Worm (Caenorhabditis elegans) whole organism, late embryonic: ENCODE data around the gene spig-9.

ENCODE experiments used
- C08G9.2 ChIP-seq: sonication (generic microtip); optimal IDR thresholded peaks from 2 replicates; lab custom pipeline; 2016; ENCODE audit warnings: mild to moderate bottlenecking, missing genetic modification characterization, moderate library complexity, missing compliant biosample characterization
- C38D4.7 ChIP-seq: fragments of 200-800 bp; sonication (Bioruptor generic); optimal IDR thresholded peaks from 2 replicates; lab custom pipeline; 2018; ENCODE audit warnings: mild to moderate bottlenecking, missing genetic modification characterization, moderate library complexity, missing compliant biosample characterization
- F13H6.1 ChIP-seq: sonication (generic microtip); optimal IDR thresholded peaks from 2 replicates; lab custom pipeline; 2016; ENCODE audit warnings: missing genetic modification characterization, missing compliant biosample characterization
- K02D7.2 ChIP-seq: sonication (generic microtip); optimal IDR thresholded peaks from 2 replicates; lab custom pipeline; 2017; ENCODE audit warnings: mild to moderate bottlenecking, missing genetic modification characterization, missing compliant biosample characterization
- K09A11.1 ChIP-seq: sonication (generic microtip); optimal IDR thresholded peaks from 2 replicates; lab custom pipeline; 2017; ENCODE audit warnings: antibody characterized with exemption, mild to moderate bottlenecking, missing genetic modification characterization, missing compliant biosample characterization; ENCODE audit not compliant: insufficient read depth
- ahr-1 ChIP-seq: sonication (generic microtip); optimal IDR thresholded peaks from 2 replicates; lab custom pipeline; 2016; ENCODE audit warnings: missing genetic modification characterization, missing compliant biosample characterization
- ama-1 ChIP-seq: fragments of 150-350 bp; optimal IDR thresholded peaks from 2 replicates; lab custom pipeline; 2014
- ceh-14 ChIP-seq: sonication (generic microtip); optimal IDR thresholded peaks from 2 replicates; lab custom pipeline; 2016; ENCODE audit warnings: missing genotype, missing genetic modification characterization, missing compliant biosample characterization
- ceh-18 ChIP-seq: sonication (generic microtip); optimal IDR thresholded peaks from 2 replicates; lab custom pipeline; 2016; ENCODE audit warnings: missing genetic modification characterization, missing compliant biosample characterization
- ceh-22 ChIP-seq: sonication (generic microtip); optimal IDR thresholded peaks from 2 replicates; lab custom pipeline; 2017; ENCODE audit warnings: missing biosample characterization, missing genetic modification characterization
- ceh-24 ChIP-seq: sonication (generic microtip); optimal IDR thresholded peaks from 2 replicates; lab custom pipeline; 2016; ENCODE audit warnings: mild to moderate bottlenecking, missing genetic modification characterization, missing compliant biosample characterization
- ceh-30 ChIP-seq: fragments of 150-350 bp; optimal IDR thresholded peaks from 2 replicates; lab custom pipeline; 2014; ENCODE audit warnings: missing biosample characterization, missing genetic modification characterization
- ceh-31 ChIP-seq: sonication (generic microtip); optimal IDR thresholded peaks from 2 replicates; lab custom pipeline; 2016; ENCODE audit warnings: missing genetic modification characterization, missing compliant biosample characterization
- ceh-34 ChIP-seq: sonication (generic microtip); optimal IDR thresholded peaks from 2 replicates; lab custom pipeline; 2016; ENCODE audit warnings: mild to moderate bottlenecking, missing genetic modification characterization, missing compliant biosample characterization
- ceh-45 ChIP-seq: fragments of 200-800 bp; sonication (Bioruptor generic); IDR thresholded peaks from 2 replicates; pipeline ENCODE4 v1.3.6; 2022; ENCODE audit warnings: missing genetic modification reagents, missing genetic modification characterization, missing compliant biosample characterization
- ceh-48 ChIP-seq: sonication (generic microtip); optimal IDR thresholded peaks from 2 replicates; lab custom pipeline; 2016; ENCODE audit warnings: missing genetic modification characterization, inconsistent platforms, missing compliant biosample characterization
- ceh-6 ChIP-seq: fragments of 200-800 bp; sonication (Bioruptor generic); optimal IDR thresholded peaks from 2 replicates; lab custom pipeline; 2018; ENCODE audit warnings: mild to moderate bottlenecking, missing genetic modification characterization, missing compliant biosample characterization
- ceh-9 ChIP-seq: sonication (generic microtip); optimal IDR thresholded peaks from 2 replicates; lab custom pipeline; 2016; ENCODE audit warnings: mild to moderate bottlenecking, missing genetic modification characterization, inconsistent platforms, missing compliant biosample characterization
- che-1 ChIP-seq: sonication (generic microtip); optimal IDR thresholded peaks from 2 replicates; lab custom pipeline; 2016; ENCODE audit warnings: mild to moderate bottlenecking, missing genetic modification characterization, missing compliant biosample characterization
- dve-1 ChIP-seq: sonication (generic microtip); optimal IDR thresholded peaks from 2 replicates; lab custom pipeline; 2017; ENCODE audit warnings: antibody characterized with exemption, mild to moderate bottlenecking, missing genetic modification characterization, missing compliant biosample characterization
- elt-2 ChIP-seq: sonication (generic microtip); optimal IDR thresholded peaks from 2 replicates; lab custom pipeline; 2016; ENCODE audit warnings: missing genetic modification reagents, missing genetic modification characterization, missing compliant biosample characterization
- elt-4 ChIP-seq: sonication (generic microtip); optimal IDR thresholded peaks from 2 replicates; lab custom pipeline; 2016; ENCODE audit warnings: missing genetic modification characterization, missing compliant biosample characterization
- ets-4 ChIP-seq: sonication (generic microtip); optimal IDR thresholded peaks from 2 replicates; lab custom pipeline; 2016; ENCODE audit warnings: missing genetic modification characterization, missing compliant biosample characterization
- eyg-1 ChIP-seq: sonication (generic microtip); optimal IDR thresholded peaks from 2 replicates; lab custom pipeline; 2016; ENCODE audit warnings: missing genotype, missing genetic modification characterization, missing compliant biosample characterization
- fax-1 ChIP-seq: sonication (generic microtip); optimal IDR thresholded peaks from 2 replicates; lab custom pipeline; 2016; ENCODE audit warnings: missing genotype, missing genetic modification characterization, missing compliant biosample characterization
- gmeb-2 ChIP-seq: sonication (generic microtip); optimal IDR thresholded peaks from 2 replicates; lab custom pipeline; 2016; ENCODE audit warnings: missing genetic modification characterization, inconsistent platforms, missing compliant biosample characterization
- hlh-13 ChIP-seq: fragments of 200-800 bp; sonication (Bioruptor generic); optimal IDR thresholded peaks from 2 replicates; lab custom pipeline; 2018; ENCODE audit warnings: mild to moderate bottlenecking, missing genetic modification characterization, missing compliant biosample characterization
- lin-11 ChIP-seq: fragments of 200-800 bp; sonication (Bioruptor generic); optimal IDR thresholded peaks from 2 replicates; lab custom pipeline; 2018; ENCODE audit warnings: mild to moderate bottlenecking, missing genetic modification characterization, missing compliant biosample characterization
- nfya-1 ChIP-seq: sonication (generic microtip); optimal IDR thresholded peaks from 2 replicates; lab custom pipeline; 2017; ENCODE audit warnings: missing genetic modification characterization, mild to moderate bottlenecking, missing compliant biosample characterization, antibody characterized with exemption, moderate library complexity
- npax-4 ChIP-seq: sonication (generic microtip); optimal IDR thresholded peaks from 2 replicates; lab custom pipeline; 2016; ENCODE audit warnings: missing genetic modification characterization, missing compliant biosample characterization
- pax-1 ChIP-seq: fragments of 150-350 bp; optimal IDR thresholded peaks from 2 replicates; lab custom pipeline; 2014; ENCODE audit warnings: missing biosample characterization, missing genetic modification characterization
- pha-2 ChIP-seq: sonication (generic microtip); optimal IDR thresholded peaks from 2 replicates; lab custom pipeline; 2017; ENCODE audit warnings: mild to moderate bottlenecking, missing genetic modification characterization, missing compliant biosample characterization
- pqm-1 ChIP-seq: sonication (generic microtip); optimal IDR thresholded peaks from 2 replicates; lab custom pipeline; 2016; ENCODE audit warnings: missing genetic modification characterization, missing compliant biosample characterization
- pros-1 ChIP-seq: fragments of 150-350 bp; optimal IDR thresholded peaks from 2 replicates; lab custom pipeline; 2014; ENCODE audit warnings: missing biosample characterization, missing genetic modification reagents, missing genetic modification characterization
- ref-2 ChIP-seq: sonication (generic microtip); optimal IDR thresholded peaks from 2 replicates; lab custom pipeline; 2016; ENCODE audit warnings: missing genetic modification characterization, missing compliant biosample characterization
- rnt-1 ChIP-seq: sonication (generic microtip); optimal IDR thresholded peaks from 2 replicates; lab custom pipeline; 2016; ENCODE audit warnings: missing genetic modification characterization, missing compliant biosample characterization
- tbx-2 ChIP-seq: sonication (generic microtip); optimal IDR thresholded peaks from 2 replicates; lab custom pipeline; 2016; ENCODE audit warnings: missing genetic modification characterization, missing compliant biosample characterization
- tbx-7 ChIP-seq: sonication (generic microtip); optimal IDR thresholded peaks from 2 replicates; lab custom pipeline; 2016; ENCODE audit warnings: missing genotype, missing genetic modification characterization, missing compliant biosample characterization
- ttx-3 ChIP-seq: sonication (generic microtip); optimal IDR thresholded peaks from 2 replicates; lab custom pipeline; 2016; ENCODE audit warnings: missing genetic modification reagents, missing genetic modification characterization, missing compliant biosample characterization
- unc-42 ChIP-seq: sonication (generic microtip); optimal IDR thresholded peaks from 2 replicates; lab custom pipeline; 2016; ENCODE audit warnings: missing genotype, missing genetic modification characterization, missing compliant biosample characterization
- unc-55 ChIP-seq: sonication (generic microtip); optimal IDR thresholded peaks from 2 replicates; lab custom pipeline; 2017; ENCODE audit warnings: missing biosample characterization, missing genetic modification reagents, missing genetic modification characterization

Gene spig-9

DNA sequence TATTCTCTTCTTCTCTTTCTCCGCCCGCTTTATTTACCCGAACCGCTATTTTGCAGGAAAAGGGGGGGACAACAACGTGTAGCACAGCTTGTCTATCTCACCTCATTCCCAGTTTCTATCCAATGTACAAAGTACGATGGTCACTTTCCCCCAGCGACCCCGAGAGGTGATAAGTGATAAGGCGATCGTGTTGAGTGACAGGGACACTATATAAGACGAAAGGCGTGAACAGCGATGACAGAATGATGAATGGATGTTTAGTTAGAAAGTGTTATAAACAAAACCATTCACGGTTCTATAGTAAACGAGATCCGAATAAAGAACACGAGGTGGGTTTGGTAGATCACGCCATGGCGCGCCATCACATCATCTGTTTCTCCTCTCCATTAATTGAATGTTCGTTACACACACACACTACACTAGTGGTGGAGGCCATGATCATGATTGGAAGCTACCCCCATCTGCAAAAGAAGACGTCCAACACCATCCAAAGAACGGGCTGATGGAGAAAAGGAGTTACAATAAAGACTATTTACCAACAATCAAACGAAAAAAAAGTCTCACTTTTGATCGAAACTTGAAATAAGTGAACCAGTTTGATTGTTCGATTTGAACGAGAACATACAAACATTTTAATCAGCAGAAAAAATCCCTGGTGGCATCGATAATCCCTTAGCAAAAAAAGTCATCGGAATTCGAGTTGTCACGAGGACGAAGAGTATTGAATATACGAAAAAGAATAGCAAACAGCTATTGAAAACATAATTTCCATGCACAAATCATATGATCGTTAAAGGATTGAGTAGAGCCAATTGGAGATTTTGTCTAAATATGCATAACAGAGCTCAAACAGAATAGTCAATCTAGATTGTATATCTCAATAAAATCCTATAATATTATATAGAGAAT is 44.9 kb upstream of the spig-9 start:
- TF ChIP-seq unc-55 (GFP tag; lab: Kevin White, UChicago) (peak; percentile 57), elt-2 (tag; lab: Kevin White, UChicago) (peak; percentile 53), ref-2 (tag; lab: Kevin White, UChicago) (peak; percentile 29), pax-1 (no peak)

DNA sequence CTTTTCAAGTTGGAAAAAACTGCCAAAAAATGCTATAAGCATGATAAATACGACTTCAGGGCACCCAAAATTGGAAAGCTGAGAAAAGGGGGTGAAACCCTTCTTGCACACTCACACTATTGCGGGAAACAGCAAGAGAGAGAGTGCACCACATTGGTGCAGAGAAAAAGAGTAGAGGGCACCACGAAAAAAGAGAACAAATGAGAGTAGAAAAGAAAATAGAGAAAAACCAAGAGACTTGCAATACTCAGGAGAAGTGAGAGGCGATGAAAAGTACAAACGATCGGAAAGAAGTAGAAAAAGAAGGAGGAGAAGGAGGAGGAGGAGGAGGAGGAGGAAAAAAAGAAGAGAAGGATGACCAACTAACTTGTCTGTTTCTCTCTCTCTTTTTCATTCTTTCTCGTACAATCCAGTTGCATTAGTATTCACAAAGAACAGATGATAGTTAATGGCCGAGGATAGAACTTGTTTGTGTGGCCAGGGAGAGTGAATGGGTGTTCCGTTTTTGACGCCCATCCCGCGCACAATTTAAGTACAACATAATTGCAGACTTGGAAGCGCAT is 43.6 kb upstream of the spig-9 start:
- no peak for TF ChIP-seq ttx-3
- TF ChIP-seq npax-4 (tag; lab: Kevin White, UChicago), result no peak
- no peak for TF ChIP-seq C38D4.7 (GFP tag; lab: Kevin White, UChicago)
- no peak for TF ChIP-seq ets-4 (tag; lab: Kevin White, UChicago)
- TF ChIP-seq ama-1, result no peak
- TF ChIP-seq fax-1 (tag; lab: Kevin White, UChicago), result no peak
- peak; percentile 41 for TF ChIP-seq ceh-18
- TF ChIP-seq ahr-1, result no peak
- no peak for TF ChIP-seq lin-11 (tag; lab: Kevin White, UChicago)
- no peak for TF ChIP-seq ceh-22 (tag; lab: Kevin White, UChicago)
- TF ChIP-seq tbx-7 (tag; lab: Kevin White, UChicago), result no peak
- TF ChIP-seq elt-4 (tag; lab: Kevin White, UChicago), result no peak
- no peak for TF ChIP-seq ceh-30
- TF ChIP-seq K02D7.2 (tag; lab: Kevin White, UChicago), result no peak
- peak; percentile 20 for TF ChIP-seq F13H6.1 (tag; lab: Kevin White, UChicago)
- TF ChIP-seq che-1 (tag; lab: Kevin White, UChicago), result no peak
- TF ChIP-seq pros-1 (tag; lab: Kevin White, UChicago), result peak; percentile 22
- TF ChIP-seq ceh-14, result no peak
- TF ChIP-seq ceh-45 (GFP tag; lab: Robert Waterston, UW), result no peak
- TF ChIP-seq ceh-9 (tag; lab: Kevin White, UChicago), result no peak
- no peak for TF ChIP-seq ceh-24 (tag; lab: Kevin White, UChicago)
- TF ChIP-seq unc-55 (GFP tag; lab: Kevin White, UChicago), result peak; percentile 52
- TF ChIP-seq ceh-6 (GFP tag; lab: Kevin White, UChicago), result no peak
- peak; percentile 53 for TF ChIP-seq ref-2 (tag; lab: Kevin White, UChicago)
- peak; percentile 18 for TF ChIP-seq ceh-48 (tag; lab: Kevin White, UChicago)
- TF ChIP-seq nfya-1 (tag; lab: Kevin White, UChicago), result peak; percentile 65
- TF ChIP-seq pax-1, result no peak
- peak; percentile 62 for TF ChIP-seq tbx-2
- TF ChIP-seq unc-42 (tag; lab: Kevin White, UChicago), result peak; percentile 59
- peak; percentile 78 for TF ChIP-seq ceh-31 (tag; lab: Kevin White, UChicago)
- no peak for TF ChIP-seq gmeb-2 (tag; lab: Kevin White, UChicago)
- peak; percentile 5 for TF ChIP-seq K09A11.1
- no peak for TF ChIP-seq rnt-1 (tag; lab: Kevin White, UChicago)
- TF ChIP-seq elt-2 (tag; lab: Kevin White, UChicago), result no peak
- no peak for TF ChIP-seq pha-2
- TF ChIP-seq eyg-1 (tag; lab: Kevin White, UChicago), result no peak
- TF ChIP-seq dve-1 (tag; lab: Kevin White, UChicago), result peak; percentile 21
- peak; percentile 3 for TF ChIP-seq C08G9.2 (tag; lab: Kevin White, UChicago)
- TF ChIP-seq ceh-34 (tag; lab: Kevin White, UChicago), result peak; percentile 55
- TF ChIP-seq pqm-1 (tag; lab: Kevin White, UChicago), result no peak
- no peak for TF ChIP-seq hlh-13 (GFP tag; lab: Kevin White, UChicago)
